Worm (Caenorhabditis elegans) whole organism, early embryonic: Measurements from ENCODE around the gene C54F6.18.

Source experiments
- B0310.2 ChIP-seq: sonication (generic microtip); optimal IDR thresholded peaks from 2 replicates; lab custom pipeline; 2016; ENCODE audit warnings: mild to moderate bottlenecking, missing genetic modification characterization, missing compliant biosample characterization
- F13C5.2 ChIP-seq: sonication (generic microtip); optimal IDR thresholded peaks from 2 replicates; lab custom pipeline; 2017; ENCODE audit warnings: mild to moderate bottlenecking, missing genetic modification characterization, inconsistent platforms, missing compliant biosample characterization
- aly-1 ChIP-seq: sonication (generic microtip); optimal IDR thresholded peaks from 2 replicates; lab custom pipeline; 2016; ENCODE audit warnings: missing genetic modification characterization, missing compliant biosample characterization
- ama-1 ChIP-seq: fragments of 150-350 bp; optimal IDR thresholded peaks from 2 replicates; lab custom pipeline; 2014
- ceh-13 ChIP-seq: fragments of 200-800 bp; sonication (Bioruptor generic); optimal IDR thresholded peaks from 2 replicates; lab custom pipeline; 2018; ENCODE audit warnings: mild to moderate bottlenecking, missing genetic modification characterization, missing compliant biosample characterization
- ceh-36 ChIP-seq: sonication (generic microtip); optimal IDR thresholded peaks from 2 replicates; lab custom pipeline; 2016; ENCODE audit warnings: missing genetic modification characterization, inconsistent platforms, missing compliant biosample characterization
- ets-7 ChIP-seq: sonication (generic microtip); optimal IDR thresholded peaks from 2 replicates; lab custom pipeline; 2016; ENCODE audit warnings: missing genotype, missing genetic modification characterization, missing compliant biosample characterization
- flt-1 ChIP-seq: fragments of 200-800 bp; sonication (Bioruptor generic); IDR thresholded peaks from 2 replicates; pipeline ENCODE4 v1.3.6; 2022; ENCODE audit warnings: missing genetic modification characterization, missing compliant biosample characterization
- hmbx-1 ChIP-seq: sonication (generic microtip); optimal IDR thresholded peaks from 2 replicates; lab custom pipeline; 2016; ENCODE audit warnings: mild to moderate bottlenecking, missing genetic modification characterization, missing compliant biosample characterization
- hmg-4 ChIP-seq: fragments of 200-800 bp; sonication (Bioruptor generic); optimal IDR thresholded peaks from 2 replicates; lab custom pipeline; 2018; ENCODE audit warnings: mild to moderate bottlenecking, missing genetic modification characterization, missing compliant biosample characterization
- hnd-1 ChIP-seq: sonication (generic microtip); optimal IDR thresholded peaks from 2 replicates; lab custom pipeline; 2016; ENCODE audit warnings: missing genetic modification characterization, missing compliant biosample characterization
- pes-1 ChIP-seq: fragments of 200-800 bp; sonication (Bioruptor generic); IDR thresholded peaks from 2 replicates; pipeline ENCODE4 v1.3.6; 2022; ENCODE audit warnings: missing genetic modification reagents, missing genetic modification characterization, missing compliant biosample characterization
- scrt-1 ChIP-seq: fragments of 200-800 bp; sonication (Bioruptor generic); IDR thresholded peaks from 2 replicates; pipeline ENCODE4 v1.3.6; 2022; ENCODE audit warnings: missing genetic modification characterization, missing compliant biosample characterization
- sea-1 ChIP-seq: fragments of 200-800 bp; sonication (Bioruptor generic); conservative IDR thresholded peaks from 2 replicates; pipeline ENCODE4 v1.3.6; 2022; ENCODE audit warnings: missing genetic modification characterization, missing compliant biosample characterization
- tbx-11 ChIP-seq: fragments of 200-800 bp; sonication (Bioruptor generic); IDR thresholded peaks from 2 replicates; pipeline ENCODE4 v1.3.6; 2022; ENCODE audit warnings: missing genetic modification characterization, missing compliant biosample characterization
- tbx-37 ChIP-seq: fragments of 200-800 bp; sonication (Bioruptor generic); conservative IDR thresholded peaks from 2 replicates; pipeline ENCODE4 v1.3.6; 2022; ENCODE audit warnings: missing genetic modification reagents, missing genetic modification characterization, missing compliant biosample characterization
- tra-4 ChIP-seq: sonication (generic microtip); optimal IDR thresholded peaks from 2 replicates; lab custom pipeline; 2017; ENCODE audit warnings: missing genetic modification characterization, missing compliant biosample characterization

The C54F6.18 gene

ce11 chrV:7525695-7526094 is at the start of gene C54F6.18:
TSS of gene C54F6.18 (plus strand) at chrV:7525995.
- TF ChIP-seq flt-1 (no peak), F13C5.2 (tag; lab: Kevin White, UChicago) (no peak), tra-4 (tag; lab: Kevin White, UChicago) (no peak), scrt-1 (GFP tag; lab: Robert Waterston, UW) (no peak), ceh-36 (no peak), ceh-13 (GFP tag; lab: Kevin White, UChicago) (no peak), sea-1 (GFP tag; lab: Robert Waterston, UW) (no peak), hnd-1 (tag; lab: Kevin White, UChicago) (no peak), pes-1 (GFP tag; lab: Robert Waterston, UW) (no peak)

DNA sequence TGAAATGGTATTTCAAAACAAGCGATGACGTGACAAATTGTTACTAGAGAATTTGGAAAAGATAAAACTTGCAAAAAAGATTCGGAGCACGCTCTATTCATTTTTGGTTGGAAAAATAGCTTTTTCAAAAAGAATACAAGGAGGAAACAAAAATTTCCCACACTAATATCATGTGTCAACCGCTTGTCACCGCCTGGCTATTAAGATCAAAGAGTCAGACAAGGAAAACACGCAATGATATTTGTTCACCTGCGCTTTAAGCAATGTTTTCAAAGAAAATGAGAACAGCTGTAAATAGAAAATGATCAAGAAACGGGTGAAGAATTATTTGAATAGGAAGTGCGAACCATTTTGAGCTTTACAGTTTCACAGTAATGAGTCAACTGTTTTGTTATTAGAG is 49.0 kb upstream of the C54F6.18 start, which contains the start of gene srh-125:
srh-125 (minus strand) TSS at position 101 of the 400 bp plus-strand sequence.
- TF ChIP-seq tra-4 (tag; lab: Kevin White, UChicago) (no peak), tbx-11 (no peak), scrt-1 (GFP tag; lab: Robert Waterston, UW) (no peak), flt-1 (no peak), sea-1 (GFP tag; lab: Robert Waterston, UW) (no peak), ama-1 (no peak), aly-1 (tag; lab: Kevin White, UChicago) (no peak), pes-1 (GFP tag; lab: Robert Waterston, UW) (no peak), F13C5.2 (tag; lab: Kevin White, UChicago) (no peak), ceh-36 (no peak), hnd-1 (tag; lab: Kevin White, UChicago) (no peak), hmg-4 (GFP tag; lab: Kevin White, UChicago) (no peak), tbx-37 (GFP tag; lab: Robert Waterston, UW) (no peak), hmbx-1 (tag; lab: Kevin White, UChicago) (no peak), ets-7 (tag; lab: Kevin White, UChicago) (no peak), ceh-13 (GFP tag; lab: Kevin White, UChicago) (no peak), B0310.2 (tag; lab: Kevin White, UChicago) (no peak)

ce11 chrV:7478404-7478803 is 47.4 kb upstream of the C54F6.18 start, which contains the start of gene str-190:
TSS of gene str-190 (minus strand) at chrV:7478504.
- TF ChIP-seq aly-1 (tag; lab: Kevin White, UChicago) (no peak), tbx-11 (no peak), hmg-4 (GFP tag; lab: Kevin White, UChicago) (no peak), hnd-1 (tag; lab: Kevin White, UChicago) (no peak), ets-7 (tag; lab: Kevin White, UChicago) (no peak), B0310.2 (tag; lab: Kevin White, UChicago) (no peak), tbx-37 (GFP tag; lab: Robert Waterston, UW) (no peak), pes-1 (GFP tag; lab: Robert Waterston, UW) (no peak), flt-1 (no peak), ceh-13 (GFP tag; lab: Kevin White, UChicago) (no peak)

DNA sequence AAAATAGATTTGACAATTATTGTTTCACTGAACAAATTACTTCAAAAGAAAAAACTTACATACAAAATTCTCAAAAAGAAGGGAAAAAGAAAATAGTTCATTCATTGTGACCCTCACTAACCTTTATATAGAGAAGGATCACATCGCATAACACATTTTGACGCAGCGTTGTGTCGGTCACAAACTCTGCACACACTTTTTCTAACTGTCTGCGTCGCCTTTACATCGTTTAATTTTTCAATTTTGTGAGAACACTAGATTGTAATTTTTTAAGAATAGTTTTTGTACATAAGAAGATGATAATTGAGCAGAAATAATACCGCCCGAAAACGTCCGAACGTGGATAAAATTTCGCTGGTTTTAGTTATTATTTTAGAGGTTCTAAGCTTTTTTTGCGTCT is 44.8 kb upstream of the C54F6.18 start, which contains the start of gene C18B10.6:
C18B10.6 (minus strand) TSS at position 101 of the 400 bp plus-strand sequence.
- no peak for TF ChIP-seq ama-1
- no peak for TF ChIP-seq hnd-1 (tag; lab: Kevin White, UChicago)
- no peak for TF ChIP-seq ceh-36
- no peak for TF ChIP-seq ceh-13 (GFP tag; lab: Kevin White, UChicago)
- no peak for TF ChIP-seq B0310.2 (tag; lab: Kevin White, UChicago)
- TF ChIP-seq tbx-11 = no peak
- no peak for TF ChIP-seq flt-1
- TF ChIP-seq ets-7 (tag; lab: Kevin White, UChicago) = no peak
- TF ChIP-seq pes-1 (GFP tag; lab: Robert Waterston, UW) = no peak
- no peak for TF ChIP-seq hmbx-1 (tag; lab: Kevin White, UChicago)
- no peak for TF ChIP-seq F13C5.2 (tag; lab: Kevin White, UChicago)
- no peak for TF ChIP-seq sea-1 (GFP tag; lab: Robert Waterston, UW)
- no peak for TF ChIP-seq tra-4 (tag; lab: Kevin White, UChicago)

DNA sequence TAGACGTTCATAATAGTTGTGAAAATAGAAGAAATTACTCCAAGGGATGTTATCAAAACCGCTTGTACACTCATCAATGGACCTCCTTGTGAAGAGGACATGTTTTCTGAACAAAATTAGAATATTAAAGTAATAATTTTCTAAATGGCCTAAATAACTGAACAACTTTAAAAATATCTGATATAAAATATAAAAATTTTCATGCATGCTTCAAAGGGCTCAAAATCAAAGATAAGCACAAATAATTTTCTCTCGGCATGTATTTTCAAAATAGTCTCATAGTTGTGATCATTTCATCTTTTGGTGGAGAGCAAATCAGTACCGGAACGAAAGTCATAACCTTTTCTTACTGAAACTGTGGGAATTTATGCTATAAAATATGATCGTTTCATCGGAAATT is 40.8 kb upstream of the C54F6.18 start, which contains the start of gene srbc-8:
srbc-8 (minus strand) TSS at position 101 of the 400 bp plus-strand sequence.
- no peak for TF ChIP-seq tbx-11
- no peak for TF ChIP-seq hnd-1 (tag; lab: Kevin White, UChicago)
- no peak for TF ChIP-seq sea-1 (GFP tag; lab: Robert Waterston, UW)
- no peak for TF ChIP-seq F13C5.2 (tag; lab: Kevin White, UChicago)
- TF ChIP-seq flt-1 = no peak
- no peak for TF ChIP-seq tra-4 (tag; lab: Kevin White, UChicago)

DNA sequence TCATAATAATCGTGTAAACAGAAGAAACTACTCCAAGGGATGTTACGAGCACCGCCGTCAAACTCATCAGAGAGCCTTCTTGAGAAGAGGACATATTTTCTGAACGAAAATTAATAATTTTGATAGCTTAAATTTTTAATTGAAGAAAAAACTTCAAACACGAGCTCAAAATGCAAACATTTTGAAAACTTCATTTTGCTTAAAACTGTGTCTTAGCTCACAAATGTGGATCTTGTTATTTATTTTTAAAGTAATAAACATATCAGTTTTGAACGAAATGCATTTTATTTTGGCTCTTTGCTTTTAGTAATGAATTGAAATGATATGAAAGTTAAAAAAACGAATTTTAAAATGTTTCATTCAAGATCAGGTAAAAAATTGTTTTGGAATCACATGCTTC is 38.3 kb upstream of the C54F6.18 start, which contains the start of gene srbc-7:
srbc-7 (minus strand) TSS at position 101 of the 400 bp plus-strand sequence.
- TF ChIP-seq B0310.2 (tag; lab: Kevin White, UChicago) = no peak
- TF ChIP-seq ets-7 (tag; lab: Kevin White, UChicago) = no peak
- no peak for TF ChIP-seq hmbx-1 (tag; lab: Kevin White, UChicago)

DNA sequence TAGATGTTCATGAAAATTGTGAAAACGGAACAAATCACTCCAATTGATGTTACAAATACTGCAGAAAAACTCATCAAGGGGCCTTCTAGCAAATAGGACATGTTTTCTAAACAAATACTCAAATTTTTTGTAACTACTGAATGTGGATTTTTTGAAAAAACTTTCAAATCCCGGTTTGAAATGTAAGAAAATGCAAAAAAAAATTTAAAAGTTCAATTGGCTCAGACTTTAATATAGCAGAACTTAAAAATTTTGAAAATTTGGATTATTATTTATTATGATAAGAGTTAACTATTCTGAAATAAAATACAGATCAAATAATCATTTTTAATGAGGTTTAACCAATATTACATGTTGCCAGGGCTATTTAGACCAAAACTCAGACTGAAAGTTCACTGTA is 35.5 kb upstream of the C54F6.18 start, which contains the start of gene srbc-9:
srbc-9 (minus strand) TSS at position 101 of the 400 bp plus-strand sequence.
- no peak for TF ChIP-seq tbx-37 (GFP tag; lab: Robert Waterston, UW)
- no peak for TF ChIP-seq F13C5.2 (tag; lab: Kevin White, UChicago)
- TF ChIP-seq hmbx-1 (tag; lab: Kevin White, UChicago) = no peak
- TF ChIP-seq scrt-1 (GFP tag; lab: Robert Waterston, UW) = no peak
- no peak for TF ChIP-seq B0310.2 (tag; lab: Kevin White, UChicago)
- no peak for TF ChIP-seq tra-4 (tag; lab: Kevin White, UChicago)
- TF ChIP-seq ceh-13 (GFP tag; lab: Kevin White, UChicago) = no peak
- TF ChIP-seq sea-1 (GFP tag; lab: Robert Waterston, UW) = no peak
- TF ChIP-seq pes-1 (GFP tag; lab: Robert Waterston, UW) = no peak
- no peak for TF ChIP-seq hnd-1 (tag; lab: Kevin White, UChicago)
- no peak for TF ChIP-seq tbx-11
- no peak for TF ChIP-seq ceh-36
- no peak for TF ChIP-seq flt-1
- no peak for TF ChIP-seq ama-1
- no peak for TF ChIP-seq hmg-4 (GFP tag; lab: Kevin White, UChicago)
- TF ChIP-seq aly-1 (tag; lab: Kevin White, UChicago) = no peak
- TF ChIP-seq ets-7 (tag; lab: Kevin White, UChicago) = no peak
